Worm (Caenorhabditis elegans) whole organism, L4 larva: ENCODE data around the gene ZK1320.3.

Source experiments
- F44E2.7 ChIP-seq: fragments of 200-800 bp; sonication (Bioruptor generic); IDR thresholded peaks from 2 replicates; pipeline ENCODE4 v2.1.2; 2022; ENCODE audit warnings: missing genetic modification characterization, missing compliant biosample characterization
- F49E8.2 ChIP-seq: sonication (generic microtip); optimal IDR thresholded peaks from 2 replicates; lab custom pipeline; 2016; ENCODE audit warnings: missing compliant biosample characterization, mild to moderate bottlenecking, missing genetic modification characterization, borderline replicate concordance
- ZK546.5 ChIP-seq, 2 experiments: sonication (generic microtip); optimal IDR thresholded peaks; 2 replicates each; lab custom pipeline; 2017; ENCODE audit warnings: missing biosample characterization in 2 of 2, missing genetic modification characterization in 2 of 2
- lin-15B ChIP-seq: fragments of 150-350 bp; sonication (generic microtip); optimal IDR thresholded peaks from 3 replicates; lab custom pipeline; 2014; ENCODE audit warnings: missing biosample characterization, missing genetic modification characterization
- mdt-29 ChIP-seq: fragments of 200-800 bp; sonication (Bioruptor generic); IDR thresholded peaks from 2 replicates; pipeline ENCODE4 v1.3.6; 2022; ENCODE audit warnings: missing genetic modification reagents, missing genetic modification characterization, missing compliant biosample characterization
- nhr-48 ChIP-seq: sonication (generic microtip); optimal IDR thresholded peaks from 2 replicates; lab custom pipeline; 2016; ENCODE audit warnings: mild to moderate bottlenecking, missing genetic modification characterization, missing compliant biosample characterization
- pqm-1 ChIP-seq: sonication (generic microtip); optimal IDR thresholded peaks from 2 replicates; lab custom pipeline; 2017; ENCODE audit warnings: missing biosample characterization, missing genetic modification characterization
- snpc-4 ChIP-seq: fragments of 150-350 bp; optimal IDR thresholded peaks from 2 replicates; lab custom pipeline; 2014; ENCODE audit warnings: missing biosample characterization, missing genetic modification characterization
- spr-3 ChIP-seq: fragments of 200-800 bp; sonication (Bioruptor generic); optimal IDR thresholded peaks from 2 replicates; lab custom pipeline; 2018; ENCODE audit warnings: mild to moderate bottlenecking, missing genetic modification characterization, missing compliant biosample characterization
- unc-62 ChIP-seq, 3 experiments: fragments of 150-350 bp in 1 of 3; sonication (generic microtip); optimal IDR thresholded peaks in 2 of 3; peaks in 1 of 3; 1 replicate in 1 of 3; 2 replicates in 2 of 3; lab custom pipeline; 2014 to 2017; ENCODE audit warnings: missing biosample characterization in 3 of 3, missing genetic modification characterization in 3 of 3, missing genetic modification reagents in 3 of 3, missing genotype in 1 of 3

- no peak for TF ChIP-seq ZK546.5 (tag; optimal IDR thresholded peaks at IDR 0.05; lab: Kevin White, UChicago)
- TF ChIP-seq nhr-48, result no peak
- TF ChIP-seq spr-3, result no peak
- no peak for TF ChIP-seq F49E8.2 (tag; lab: Kevin White, UChicago)
- no peak for TF ChIP-seq F44E2.7 (GFP tag; lab: Robert Waterston, UW)
- no peak for TF ChIP-seq snpc-4 (tag; lab: Kevin White, UChicago)
- no peak for TF ChIP-seq mdt-29 (GFP tag; lab: Robert Waterston, UW)
- no peak for TF ChIP-seq unc-62 (GFP tag; optimal IDR thresholded peaks at IDR 0.05 in 1 of 2; lab: Kevin White, UChicago)
- TF ChIP-seq unc-62 (tag; optimal IDR thresholded peaks at IDR 0.05; lab: Kevin White, UChicago), result no peak
- no peak for TF ChIP-seq pqm-1
- TF ChIP-seq lin-15B (tag; lab: Kevin White, UChicago), result no peak
Measured at ce11 chrII:9671308-9671707, 11.1 kb upstream of the ZK1320.3 start, which contains the start of gene ZK1320.7.
